Worm (Caenorhabditis elegans): ENCODE results near the gene F43D2.7.

Gene F43D2.7

DNA sequence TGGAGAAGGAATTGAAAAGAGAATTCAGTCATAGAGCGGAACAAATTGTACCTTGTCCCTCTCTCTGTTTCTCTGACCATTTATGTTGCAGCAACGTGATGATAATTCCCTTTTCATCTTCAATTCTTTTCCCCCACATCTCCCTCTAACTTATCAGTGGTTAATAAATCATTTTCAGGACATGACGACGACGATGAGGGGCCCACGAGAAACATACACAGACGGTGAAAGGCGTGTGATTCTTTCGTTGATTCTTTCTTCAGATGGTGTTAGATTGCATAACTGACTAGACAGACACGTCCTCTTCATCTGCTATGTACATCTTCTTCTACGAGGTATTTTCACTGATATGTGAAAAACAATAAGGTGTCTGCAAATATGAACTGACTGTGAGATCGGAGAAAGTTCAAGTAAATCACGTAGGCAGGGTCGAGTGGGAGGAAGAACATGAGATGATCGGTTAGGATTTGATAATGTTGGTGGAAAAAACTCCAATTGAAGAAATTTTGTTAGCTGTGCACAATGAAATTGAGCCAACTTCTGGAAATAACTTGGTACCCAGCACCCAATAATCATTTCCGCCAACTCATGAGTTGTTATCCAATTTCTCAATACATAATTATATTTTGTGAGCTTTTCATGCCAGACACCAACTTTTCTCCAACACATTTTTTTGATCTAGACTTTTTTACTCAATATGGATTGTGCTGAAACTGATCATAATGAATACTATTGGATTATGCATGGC lies 20.8 kb upstream of the F43D2.7 start, which contains the start of gene srh-17:
srh-17 (plus strand) TSS at position 698 of the 748 bp plus-strand sequence.
- TF ChIP-seq aly-2 (tag; optimal IDR thresholded peaks at IDR 0.05) (no peak), mab-9 (GFP tag; IDR thresholded peaks at IDR 0.05) (no peak), unc-98 (GFP tag; IDR thresholded peaks at IDR 0.05) (no peak), lir-3 (tag; optimal IDR thresholded peaks at IDR 0.05; ENCODE audit: poor library complexity) (no peak), fkh-4 (tag; optimal IDR thresholded peaks at IDR 0.05; ENCODE audit: borderline replicate concordance) (no peak), pqm-1 (tag; optimal IDR thresholded peaks at IDR 0.05) (no peak), unc-130 (tag; optimal IDR thresholded peaks at IDR 0.05) (no peak), lin-15B (tag; optimal IDR thresholded peaks at IDR 0.05) (no peak), hlh-17 (GFP tag; optimal IDR thresholded peaks at IDR 0.05; ENCODE audit: borderline replicate concordance) (no peak), nhr-77 (tag; optimal IDR thresholded peaks at IDR 0.05) (no peak), hpl-2 (GFP tag; optimal IDR thresholded peaks at IDR 0.05) (no peak), nhr-47 (tag; optimal IDR thresholded peaks at IDR 0.05) (peak; percentile 49), tbx-2 (tag; optimal IDR thresholded peaks at IDR 0.05) (peak; percentile 59), egl-27 (tag; optimal IDR thresholded peaks at IDR 0.05) (no peak), rnt-1 (tag; optimal IDR thresholded peaks at IDR 0.05) (no peak), nhr-71 (tag; optimal IDR thresholded peaks at IDR 0.05) (peak; percentile 77), nhr-28 (tag; optimal IDR thresholded peaks at IDR 0.05) (no peak), nhr-20 (tag; optimal IDR thresholded peaks at IDR 0.05) (peak; percentile 78), nhr-85 (tag) (peak; percentile 95), elt-3 (tag; optimal IDR thresholded peaks at IDR 0.05) (peak in 5 of 6 experiments; percentile 21 to 95 (median 72)), lsy-2 (tag; optimal IDR thresholded peaks at IDR 0.05) (peak in 1 of 2 experiments; percentile 37), vab-15 (tag; optimal IDR thresholded peaks at IDR 0.05) (no peak), mef-2 (tag; optimal IDR thresholded peaks at IDR 0.05) (no peak), sox-4 (tag; optimal IDR thresholded peaks at IDR 0.05) (no peak), lin-14 (GFP tag; optimal IDR thresholded peaks at IDR 0.05) (peak; percentile 75), pag-3 (tag; optimal IDR thresholded peaks at IDR 0.05; ENCODE audit: borderline replicate concordance, insufficient read depth) (no peak), dsc-1 (tag; optimal IDR thresholded peaks at IDR 0.05) (no peak), C16A3.4 (tag; optimal IDR thresholded peaks at IDR 0.05) (no peak), blmp-1 (tag; optimal IDR thresholded peaks at IDR 0.05) (peak; percentile 91), unc-62 (GFP tag; optimal IDR thresholded peaks at IDR 0.05) (no peak), grh-1 (GFP tag; IDR thresholded peaks at IDR 0.05) (peak; percentile 50; the same call in 1 of the 2 replicates), ceh-88 (GFP tag; IDR thresholded peaks at IDR 0.05) (no peak), skn-1 (tag; optimal IDR thresholded peaks at IDR 0.05) (peak; percentile 1), ceh-82 (tag; optimal IDR thresholded peaks at IDR 0.05) (no peak), snpc-4 (tag; optimal IDR thresholded peaks at IDR 0.05) (no peak), fkh-8 (tag; optimal IDR thresholded peaks at IDR 0.05) (no peak), pax-3 (tag; optimal IDR thresholded peaks at IDR 0.05) (no peak), alr-1 (tag; optimal IDR thresholded peaks at IDR 0.05; ENCODE audit: borderline replicate concordance) (no peak), C04F5.9 (tag; optimal IDR thresholded peaks at IDR 0.05) (no peak), Y116A8C.19 (tag; optimal IDR thresholded peaks at IDR 0.05; ENCODE audit: borderline replicate concordance) (no peak), fkh-10 (GFP tag; optimal IDR thresholded peaks at IDR 0.05) (no peak), nhr-19 (GFP tag; conservative IDR thresholded peaks at IDR 0.05) (peak; percentile 43), xbp-1 (tag; optimal IDR thresholded peaks at IDR 0.05) (no peak), zag-1 (tag; optimal IDR thresholded peaks at IDR 0.05) (no peak), ztf-4 (tag; optimal IDR thresholded peaks at IDR 0.05) (no peak), jun-1 (tag; optimal IDR thresholded peaks at IDR 0.05) (no peak), egl-13 (tag; optimal IDR thresholded peaks at IDR 0.05) (no peak), mdl-1 (tag; optimal IDR thresholded peaks at IDR 0.05) (peak in 1 of 2 experiments; percentile 87), nhr-12 (tag; optimal IDR thresholded peaks at IDR 0.05) (no peak), aha-1 (tag; optimal IDR thresholded peaks at IDR 0.05) (no peak), ceh-8 (GFP tag; optimal IDR thresholded peaks at IDR 0.05) (no peak)

All from whole organism, L1 larva.